Fruit fly (Drosophila melanogaster) whole organism, embryonic: ENCODE measurements around the gene CG13842.

ENCODE experiments used
- CG1024 ChIP-seq: fragments of 200-800 bp; sonication (Bioruptor generic); IDR thresholded peaks from 2 replicates; pipeline ENCODE4 v1.3.6; 2022; ENCODE audit warnings: missing biosample characterization, missing genetic modification characterization
- CG10321 ChIP-seq: fragments of 200-800 bp; sonication (Bioruptor generic); IDR thresholded peaks from 2 replicates; pipeline ENCODE4 v1.3.6; 2022; ENCODE audit warnings: missing biosample characterization, missing genetic modification characterization
- CG10462 ChIP-seq: fragments of 200-800 bp; sonication (Bioruptor generic); optimal IDR thresholded peaks from 2 replicates; lab custom pipeline; 2016; ENCODE audit warnings: missing biosample characterization, missing genetic modification characterization
- CG10565 ChIP-seq: fragments of 200-800 bp; sonication (Bioruptor generic); optimal IDR thresholded peaks from 3 replicates; lab custom pipeline; 2016; ENCODE audit warnings: missing biosample characterization, mild to moderate bottlenecking, missing genetic modification characterization
- CG12769 ChIP-seq: fragments of 200-800 bp; sonication (Bioruptor generic); optimal IDR thresholded peaks from 2 replicates; lab custom pipeline; 2019; ENCODE audit warnings: missing biosample characterization, mild to moderate bottlenecking, missing genetic modification characterization, moderate library complexity
- CG15514 ChIP-seq: fragments of 200-800 bp; sonication (Bioruptor generic); optimal IDR thresholded peaks from 3 replicates; lab custom pipeline; 2017; ENCODE audit warnings: missing biosample characterization, missing genetic modification characterization, mild to moderate bottlenecking, moderate library complexity, missing genetic modification reagents
- CG16779 ChIP-seq: fragments of 200-800 bp; sonication (Bioruptor generic); IDR thresholded peaks from 2 replicates; pipeline ENCODE4 v1.3.6; 2022; ENCODE audit warnings: missing biosample characterization, missing genetic modification characterization
- CG17186 ChIP-seq: fragments of 200-800 bp; sonication (Bioruptor generic); optimal IDR thresholded peaks from 3 replicates; lab custom pipeline; 2017; ENCODE audit warnings: missing biosample characterization, missing genetic modification reagents, missing genetic modification characterization
- CG17912 ChIP-seq: fragments of 200-800 bp; sonication (Bioruptor generic); optimal IDR thresholded peaks from 2 replicates; lab custom pipeline; 2018; ENCODE audit warnings: missing biosample characterization, mild to moderate bottlenecking, missing genetic modification characterization
- CG2120 ChIP-seq: fragments of 200-800 bp; sonication (Bioruptor generic); optimal IDR thresholded peaks from 3 replicates; lab custom pipeline; 2016; ENCODE audit warnings: missing biosample characterization, missing genetic modification characterization
- CG2712 ChIP-seq: fragments of 200-800 bp; optimal IDR thresholded peaks from 3 replicates; lab custom pipeline; 2019; ENCODE audit warnings: missing biosample characterization, mild to moderate bottlenecking, missing genetic modification characterization, moderate library complexity
- CG30020 ChIP-seq: fragments of 200-800 bp; optimal IDR thresholded peaks from 2 replicates; lab custom pipeline; 2019; ENCODE audit warnings: missing biosample characterization, mild to moderate bottlenecking, missing genetic modification characterization, moderate library complexity
- CG4820 ChIP-seq: fragments of 200-800 bp; sonication (Bioruptor generic); optimal IDR thresholded peaks from 3 replicates; lab custom pipeline; 2016; ENCODE audit warnings: missing biosample characterization, missing genetic modification characterization
- CG6272 ChIP-seq: fragments of 200-800 bp; sonication (Bioruptor generic); IDR thresholded peaks from 2 replicates; pipeline ENCODE4 v1.3.6; 2022; ENCODE audit warnings: missing biosample characterization, missing genetic modification characterization
- CG7372 ChIP-seq: fragments of 200-800 bp; sonication (Bioruptor generic); IDR thresholded peaks from 2 replicates; pipeline ENCODE4 v1.3.6; 2022; ENCODE audit warnings: missing biosample characterization, missing genetic modification characterization
- CG7786 ChIP-seq: fragments of 200-800 bp; sonication (Bioruptor generic); optimal IDR thresholded peaks from 2 replicates; lab custom pipeline; 2016; ENCODE audit warnings: missing biosample characterization, missing genetic modification characterization
- CG8089 ChIP-seq: fragments of 200-800 bp; sonication (Bioruptor generic); optimal IDR thresholded peaks from 3 replicates; lab custom pipeline; 2016; ENCODE audit warnings: missing biosample characterization, missing genetic modification characterization
- Dbx ChIP-seq: fragments of 200-800 bp; sonication (Bioruptor generic); IDR thresholded peaks from 3 replicates; pipeline ENCODE4 v1.3.6; 2022; ENCODE audit warnings: missing biosample characterization, missing genetic modification characterization
- Dp ChIP-seq: fragments of 200-800 bp; sonication (Bioruptor generic); optimal IDR thresholded peaks from 2 replicates; lab custom pipeline; 2018; ENCODE audit warnings: missing biosample characterization, mild to moderate bottlenecking, missing genetic modification characterization, moderate library complexity
- HHEX ChIP-seq: fragments of 200-800 bp; sonication (Bioruptor generic); optimal IDR thresholded peaks from 3 replicates; lab custom pipeline; 2017; ENCODE audit warnings: missing biosample characterization, mild to moderate bottlenecking, missing genetic modification characterization, missing genetic modification reagents
- HLH3B ChIP-seq: fragments of 200-800 bp; sonication (Bioruptor generic); IDR thresholded peaks from 2 replicates; pipeline ENCODE4 v1.3.6; 2022; ENCODE audit warnings: missing biosample characterization, missing genetic modification characterization
- HLH54F ChIP-seq: fragments of 200-800 bp; sonication (Bioruptor generic); optimal IDR thresholded peaks from 3 replicates; lab custom pipeline; 2016; ENCODE audit warnings: missing biosample characterization, missing genetic modification characterization
- Lpt ChIP-seq: fragments of >200 bp; optimal IDR thresholded peaks from 2 replicates; lab custom pipeline; 2018; ENCODE audit warnings: missing biosample characterization, missing genetic modification characterization
- MTF-1 ChIP-seq: fragments of 200-800 bp; sonication (Bioruptor generic); optimal IDR thresholded peaks from 2 replicates; lab custom pipeline; 2018; ENCODE audit warnings: missing biosample characterization, mild to moderate bottlenecking, missing genetic modification characterization, borderline replicate concordance
- Mad ChIP-seq: fragments of 200-800 bp; sonication (Bioruptor generic); optimal IDR thresholded peaks from 2 replicates; lab custom pipeline; 2016; ENCODE audit warnings: missing biosample characterization, missing genetic modification characterization
- PHDP ChIP-seq: fragments of 200-800 bp; sonication (Bioruptor generic); optimal IDR thresholded peaks from 3 replicates; lab custom pipeline; 2018; ENCODE audit warnings: missing biosample characterization, mild to moderate bottlenecking, missing genetic modification characterization, moderate library complexity
- Ptx1 ChIP-seq: fragments of 200-800 bp; sonication (Bioruptor generic); IDR thresholded peaks from 2 replicates; pipeline ENCODE4 v1.3.6; 2022; ENCODE audit warnings: missing biosample characterization, missing genetic modification characterization
- abd-A ChIP-seq: fragments of 200-800 bp; sonication (Bioruptor generic); optimal IDR thresholded peaks from 3 replicates; lab custom pipeline; 2019; ENCODE audit warnings: missing biosample characterization, mild to moderate bottlenecking, missing genetic modification characterization, moderate library complexity
- ash1 ChIP-seq: fragments of 200-800 bp; sonication (Bioruptor generic); optimal IDR thresholded peaks from 2 replicates; lab custom pipeline; 2018; ENCODE audit warnings: missing biosample characterization, mild to moderate bottlenecking, missing genetic modification characterization
- chif ChIP-seq, 2 experiments: fragments of 200-800 bp; sonication (Bioruptor generic); optimal IDR thresholded peaks; 3 replicates each; lab custom pipeline; 2016; ENCODE audit warnings: missing biosample characterization in 2 of 2, missing genetic modification characterization in 2 of 2
- chn ChIP-seq: fragments of 200-800 bp; sonication (Bioruptor generic); optimal IDR thresholded peaks from 2 replicates; lab custom pipeline; 2016; ENCODE audit warnings: missing biosample characterization, missing genetic modification characterization
- crp ChIP-seq, 2 experiments: fragments of 200-800 bp; sonication (Bioruptor generic); optimal IDR thresholded peaks; 2 replicates in 1 of 2; 3 replicates in 1 of 2; lab custom pipeline; 2017; ENCODE audit warnings: missing biosample characterization in 2 of 2, missing genetic modification characterization in 2 of 2, mild to moderate bottlenecking in 1 of 2, moderate library complexity in 1 of 2
- dmrt11E ChIP-seq: fragments of 200-800 bp; sonication (Bioruptor generic); optimal IDR thresholded peaks from 3 replicates; lab custom pipeline; 2018; ENCODE audit warnings: missing biosample characterization, mild to moderate bottlenecking, missing genetic modification characterization, moderate library complexity
- ems ChIP-seq: fragments of 200-800 bp; sonication (Bioruptor generic); optimal IDR thresholded peaks from 3 replicates; lab custom pipeline; 2016; ENCODE audit warnings: missing biosample characterization, missing genetic modification characterization
- esg ChIP-seq: fragments of 200-800 bp; sonication (Bioruptor generic); conservative IDR thresholded peaks from 2 replicates; pipeline ENCODE4 v1.3.6; 2022; ENCODE audit warnings: missing biosample characterization, missing genetic modification characterization
- eve ChIP-seq, 2 experiments: fragments of >200 bp; optimal IDR thresholded peaks; 2 replicates each; lab custom pipeline; 2017; ENCODE audit warnings: missing biosample characterization in 2 of 2, missing genetic modification characterization in 2 of 2
- fd3F ChIP-seq: fragments of 200-800 bp; sonication (Bioruptor generic); optimal IDR thresholded peaks from 2 replicates; lab custom pipeline; 2018; ENCODE audit warnings: missing biosample characterization, mild to moderate bottlenecking, missing genetic modification characterization, moderate library complexity
- gcm2 ChIP-seq: fragments of 200-800 bp; sonication (Bioruptor generic); optimal IDR thresholded peaks from 2 replicates; lab custom pipeline; 2016; ENCODE audit warnings: missing biosample characterization, missing genetic modification characterization
- gro ChIP-seq: fragments of 200-800 bp; sonication (Bioruptor generic); optimal IDR thresholded peaks from 2 replicates; lab custom pipeline; 2016; ENCODE audit warnings: missing biosample characterization, missing genetic modification characterization
- kay ChIP-seq: fragments of 200-800 bp; sonication (Bioruptor generic); optimal IDR thresholded peaks from 2 replicates; lab custom pipeline; 2016; ENCODE audit warnings: missing biosample characterization, missing genetic modification characterization
- kni ChIP-seq: fragments of 200-800 bp; sonication (Bioruptor generic); optimal IDR thresholded peaks from 3 replicates; lab custom pipeline; 2017; ENCODE audit warnings: mild to moderate bottlenecking, missing biosample characterization, missing genetic modification reagents, missing genetic modification characterization
- nerfin-2 ChIP-seq: fragments of 200-800 bp; sonication (Bioruptor generic); IDR thresholded peaks from 2 replicates; pipeline ENCODE4 v1.3.6; 2022; ENCODE audit warnings: missing biosample characterization, missing genetic modification characterization; ENCODE audit not compliant: partially characterized antibody
- odd ChIP-seq: fragments of 200-800 bp; sonication (Bioruptor generic); optimal IDR thresholded peaks from 2 replicates; lab custom pipeline; 2017; ENCODE audit warnings: missing biosample characterization, mild to moderate bottlenecking, missing genetic modification characterization
- pros ChIP-seq: fragments of 200-800 bp; sonication (Bioruptor generic); optimal IDR thresholded peaks from 3 replicates; lab custom pipeline; 2019; ENCODE audit warnings: missing biosample characterization, mild to moderate bottlenecking, missing genetic modification characterization, moderate library complexity
- psq ChIP-seq: fragments of 200-800 bp; sonication (Bioruptor generic); optimal IDR thresholded peaks from 2 replicates; lab custom pipeline; 2017; ENCODE audit warnings: missing biosample characterization, missing genetic modification characterization
- ranshi ChIP-seq: fragments of 200-800 bp; sonication (Bioruptor generic); IDR thresholded peaks from 2 replicates; pipeline ENCODE4 v1.3.6; 2022; ENCODE audit warnings: missing biosample characterization, missing genetic modification characterization
- salm ChIP-seq: fragments of 200-800 bp; sonication (Bioruptor generic); optimal IDR thresholded peaks from 2 replicates; lab custom pipeline; 2018; ENCODE audit warnings: missing biosample characterization, mild to moderate bottlenecking, missing genetic modification characterization
- shn ChIP-seq: fragments of 200-800 bp; sonication (Bioruptor generic); optimal IDR thresholded peaks from 3 replicates; lab custom pipeline; 2016; ENCODE audit warnings: missing biosample characterization, missing genetic modification characterization
- sima ChIP-seq: fragments of 200-800 bp; sonication (Bioruptor generic); optimal IDR thresholded peaks from 2 replicates; lab custom pipeline; 2016; ENCODE audit warnings: missing biosample characterization, missing genetic modification characterization
- sisA ChIP-seq: fragments of 200-800 bp; sonication (Bioruptor generic); IDR thresholded peaks from 2 replicates; pipeline ENCODE4 v1.3.6; 2022; ENCODE audit warnings: missing biosample characterization, missing genetic modification characterization
- tna ChIP-seq: fragments of 200-800 bp; sonication (Bioruptor generic); IDR thresholded peaks from 2 replicates; pipeline ENCODE4 v1.3.6; 2022; ENCODE audit warnings: missing biosample characterization, missing genetic modification characterization; ENCODE audit not compliant: partially characterized antibody

CG13842 gene

dm6 chr3R:22673528-22673959, 33.5 kb downstream of the CG13842 start (continued):
- TF ChIP-seq CG15514 (GFP tag; lab: Kevin White, UChicago) (no peak), abd-A (tag; lab: Kevin White, UChicago) (no peak), Mad (GFP tag; lab: Kevin White, UChicago) (peak; percentile 61), CG8089 (peak; percentile 67), Dbx (GFP tag; lab: Robert Waterston, UW) (no peak), kay (GFP tag; lab: Kevin White, UChicago) (peak; percentile 41), CG7786 (GFP tag; lab: Kevin White, UChicago) (peak; percentile 80), CG12769 (tag; lab: Kevin White, UChicago) (peak; percentile 39), CG7372 (GFP tag; lab: Robert Waterston, UW) (no peak), CG6272 (GFP tag; lab: Robert Waterston, UW) (no peak), ash1 (GFP tag; lab: Kevin White, UChicago) (no peak), CG2120 (GFP tag; lab: Kevin White, UChicago) (peak; percentile 61), kni (peak; percentile 11), Ptx1 (peak; percentile 64), shn (GFP tag; lab: Kevin White, UChicago) (peak; percentile 78), PHDP (peak; percentile 48), gro (GFP tag; lab: Kevin White, UChicago) (peak; percentile 35), MTF-1 (GFP tag; lab: Kevin White, UChicago) (no peak), CG16779 (GFP tag; lab: Robert Waterston, UW) (no peak), esg (GFP tag; lab: Robert Waterston, UW) (no peak), tna (GFP tag; lab: Robert Waterston, UW) (no peak), ranshi (GFP tag; lab: Robert Waterston, UW) (no peak), chif (GFP tag; optimal IDR thresholded peaks at IDR 0.05; lab: Kevin White, UChicago) (peak; percentile 73 to 89), chn (peak; percentile 84), crp (GFP tag; optimal IDR thresholded peaks at IDR 0.05; lab: Kevin White, UChicago) (peak in 1 of 2 experiments; percentile 20), CG17912 (GFP tag; lab: Kevin White, UChicago) (no peak), gcm2 (GFP tag; lab: Kevin White, UChicago) (peak; percentile 19), HLH3B (GFP tag; lab: Robert Waterston, UW) (peak; percentile 31; the same call in 1 of the 2 replicates), eve (GFP tag; optimal IDR thresholded peaks at IDR 0.05; lab: Kevin White, UChicago) (peak in 1 of 2 experiments; percentile 97), psq (GFP tag; lab: Kevin White, UChicago) (no peak), CG10565 (no peak), CG17186 (peak; percentile 40), CG1024 (GFP tag; lab: Robert Waterston, UW) (0 out of 2 replicates have a peak, but pooled peaks have one; percentile 2), sisA (GFP tag; lab: Robert Waterston, UW) (no peak), sima (GFP tag; lab: Kevin White, UChicago) (peak; percentile 15), HHEX (peak; percentile 57), CG4820 (GFP tag; lab: Kevin White, UChicago) (peak; percentile 74), dmrt11E (peak; percentile 95), Lpt (GFP tag; lab: Kevin White, UChicago) (no peak), HLH54F (GFP tag; lab: Kevin White, UChicago) (peak; percentile 51), Dp (GFP tag; lab: Kevin White, UChicago) (no peak), pros (no peak), CG10321 (GFP tag; lab: Robert Waterston, UW) (no peak), fd3F (no peak), CG10462 (GFP tag; lab: Kevin White, UChicago) (peak; percentile 59), CG2712 (tag; lab: Kevin White, UChicago) (peak; percentile 91), CG30020 (peak; percentile 35), nerfin-2 (no peak), ems (GFP tag; lab: Kevin White, UChicago) (peak; percentile 60), salm (tag; lab: Kevin White, UChicago) (no peak), odd (peak; percentile 55)
